Worm (Caenorhabditis elegans): Measurements from ENCODE around the gene B0280.2.

DNA sequence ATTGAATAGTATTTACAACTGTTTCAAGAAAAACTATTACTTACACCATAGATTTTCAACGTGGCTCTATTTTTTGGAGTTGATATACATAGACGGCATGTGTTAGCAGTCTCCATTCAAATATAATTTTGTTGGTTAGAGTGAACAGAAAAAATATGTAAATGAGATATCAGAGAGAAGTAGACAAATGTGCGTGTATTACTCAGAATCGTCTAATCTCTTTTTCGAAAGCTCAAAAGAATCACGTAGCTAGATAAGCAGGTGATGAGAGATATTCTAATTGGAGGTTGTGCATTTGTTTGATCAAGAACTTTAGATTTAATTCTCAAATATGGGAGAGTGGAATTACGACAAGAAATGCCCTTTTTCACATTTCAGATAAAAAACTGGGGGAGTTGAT lies 33.9 kb upstream of the B0280.2 start, which contains the start of gene ZK418.10:
- TF ChIP-seq flt-1 (GFP tag; IDR thresholded peaks at IDR 0.05): no peak
- TF ChIP-seq klf-2 (GFP tag; conservative IDR thresholded peaks at IDR 0.05): no peak
- no peak for TF ChIP-seq T22C8.4 (GFP tag; IDR thresholded peaks at IDR 0.05)

Data from whole organism, midembryonic.